Worm (Caenorhabditis elegans): ENCODE results near the gene R08D7.4.

DNA sequence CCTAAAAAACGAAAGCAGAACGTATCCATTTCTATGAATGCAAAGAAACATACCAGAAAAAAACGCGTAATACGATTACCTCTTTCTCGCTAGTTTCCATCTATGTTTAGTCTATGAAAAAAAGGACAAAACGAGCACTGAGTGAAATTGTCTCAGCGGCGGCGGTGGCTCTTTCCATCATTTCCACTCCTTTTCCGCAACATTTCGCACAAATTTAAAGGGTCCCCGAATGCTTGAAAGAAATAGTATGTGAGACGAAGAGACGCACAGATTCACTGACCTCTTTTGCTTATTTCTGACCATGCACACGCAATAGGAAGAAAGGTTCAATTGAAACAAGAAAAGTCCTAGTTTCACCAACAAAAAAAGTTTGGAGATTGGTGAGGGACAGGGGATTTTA lies 25.4 kb upstream of the R08D7.4 start:
- TF ChIP-seq mdt-29 (GFP tag; IDR thresholded peaks at IDR 0.05) (no peak), ama-1 (optimal IDR thresholded peaks at IDR 0.05) (no peak), unc-39 (tag; optimal IDR thresholded peaks at IDR 0.05) (no peak), ceh-62 (tag; optimal IDR thresholded peaks at IDR 0.05) (no peak), dmd-6 (GFP tag; IDR thresholded peaks at IDR 0.05) (no peak), snpc-4 (tag; optimal IDR thresholded peaks at IDR 0.05) (no peak), lin-29 (GFP tag; IDR thresholded peaks at IDR 0.05) (no peak), ctbp-1 (GFP tag; IDR thresholded peaks at IDR 0.05) (no peak), zag-1 (tag; optimal IDR thresholded peaks at IDR 0.05) (no peak), nhr-10 (tag; optimal IDR thresholded peaks at IDR 0.05) (no peak), unc-62 (GFP tag; optimal IDR thresholded peaks at IDR 0.05 in 1 of 2) (no peak), unc-62 (tag; optimal IDR thresholded peaks at IDR 0.05) (no peak), nhr-11 (tag; optimal IDR thresholded peaks at IDR 0.05) (no peak), mdl-1 (tag; optimal IDR thresholded peaks at IDR 0.05) (no peak), ceh-44 (GFP tag; IDR thresholded peaks at IDR 0.05) (no peak)
